Fruit fly (Drosophila melanogaster): Measurements from ENCODE around the gene Aduk.

Aduk gene

dm6 chr3R:9342248-9342882 lies 7.9 kb upstream of the Aduk start (continued):
- TF ChIP-seq dsx (GFP tag; optimal IDR thresholded peaks at IDR 0.05; ENCODE audit: poor library complexity, severe bottlenecking) (peak; percentile 46), eg (GFP tag; IDR thresholded peaks at IDR 0.05) (peak; percentile 61; the same call in 2 of the 3 replicates), CG31627 (GFP tag; optimal IDR thresholded peaks at IDR 0.05) (no peak), svp (GFP tag) (peak; percentile 48), CG15336 (GFP tag; IDR thresholded peaks at IDR 0.05) (peak; percentile 35; the same call in 1 of the 2 replicates), CG3032 (tag; optimal IDR thresholded peaks at IDR 0.05) (no peak), CG8632 (GFP tag; optimal IDR thresholded peaks at IDR 0.05) (no peak), Lpt (GFP tag; optimal IDR thresholded peaks at IDR 0.05) (no peak), CG34406 (GFP tag; optimal IDR thresholded peaks at IDR 0.05) (no peak), CG11294 (GFP tag; IDR thresholded peaks at IDR 0.05) (no peak), net (GFP tag; optimal IDR thresholded peaks at IDR 0.05) (no peak), CG6808 (GFP tag; optimal IDR thresholded peaks at IDR 0.05) (peak; percentile 31), Hr4 (GFP tag; optimal IDR thresholded peaks at IDR 0.05) (peak; percentile 17), CG6792 (GFP tag; optimal IDR thresholded peaks at IDR 0.05) (peak; percentile 3), cyc (GFP tag; optimal IDR thresholded peaks at IDR 0.05) (no peak), Eip78C (GFP tag) (peak; percentile 67), salr (GFP tag; optimal IDR thresholded peaks at IDR 0.05) (peak in 1 of 2 experiments; percentile 17), Blimp-1 (GFP tag; optimal IDR thresholded peaks at IDR 0.05) (peak; percentile 22), lz (GFP tag; optimal IDR thresholded peaks at IDR 0.05) (peak; percentile 13), CG4318 (GFP tag; optimal IDR thresholded peaks at IDR 0.05) (no peak), ss (GFP tag; optimal IDR thresholded peaks at IDR 0.05) (peak in 1 of 2 experiments; percentile 52), CG8119 (GFP tag; IDR thresholded peaks at IDR 0.05) (peak; percentile 39; the same call in 1 of the 3 replicates), CG16779 (tag; optimal IDR thresholded peaks at IDR 0.05) (peak; percentile 32), Eip75B (GFP tag; optimal IDR thresholded peaks at IDR 0.05) (peak; percentile 0), acj6 (GFP tag; optimal IDR thresholded peaks at IDR 0.05) (peak; percentile 14), CG8319 (GFP tag; optimal IDR thresholded peaks at IDR 0.05) (no peak), CG6276 (GFP tag; optimal IDR thresholded peaks at IDR 0.05) (peak; percentile 10), fkh (GFP tag; optimal IDR thresholded peaks at IDR 0.05) (peak; percentile 92), Smox (GFP tag; optimal IDR thresholded peaks at IDR 0.05) (peak; percentile 19), Sox15 (GFP tag; optimal IDR thresholded peaks at IDR 0.05) (no peak), Sox102F (GFP tag; optimal IDR thresholded peaks at IDR 0.05) (peak; percentile 31), CG6854 (GFP tag; optimal IDR thresholded peaks at IDR 0.05) (peak; percentile 49), dac (GFP tag; optimal IDR thresholded peaks at IDR 0.05) (no peak), Sox14 (GFP tag; optimal IDR thresholded peaks at IDR 0.05) (peak; percentile 20), Ets96B (tag; optimal IDR thresholded peaks at IDR 0.05) (peak; percentile 13), CG11762 (GFP tag; optimal IDR thresholded peaks at IDR 0.05; ENCODE audit: insufficient read depth) (no peak), CG7368 (GFP tag; optimal IDR thresholded peaks at IDR 0.05) (peak; percentile 2), Eip93F (GFP tag; optimal IDR thresholded peaks at IDR 0.05) (no peak), vri (GFP tag; optimal IDR thresholded peaks at IDR 0.05) (peak; percentile 57)

dm6 chr3R:9341189-9342012 lies 6.9 kb upstream of the Aduk start:
- peak; percentile 77 for TF ChIP-seq CG6854 (GFP tag; optimal IDR thresholded peaks at IDR 0.05)
- TF ChIP-seq svp (GFP tag): peak; percentile 91
- TF ChIP-seq CG32006 (GFP tag; optimal IDR thresholded peaks at IDR 0.05): peak; percentile 85
- peak; percentile 45 for TF ChIP-seq CG16779 (tag; optimal IDR thresholded peaks at IDR 0.05)
- peak; percentile 84 for TF ChIP-seq CG6808 (GFP tag; optimal IDR thresholded peaks at IDR 0.05)
- peak; percentile 81 for TF ChIP-seq CG15336 (GFP tag; IDR thresholded peaks at IDR 0.05)
- TF ChIP-seq Ets21C (GFP tag; optimal IDR thresholded peaks at IDR 0.05): peak; percentile 54
- peak; percentile 67 for TF ChIP-seq CG1621 (tag; optimal IDR thresholded peaks at IDR 0.05)
- TF ChIP-seq OdsH (GFP tag; optimal IDR thresholded peaks at IDR 0.05): peak; percentile 80
- peak; percentile 60 for TF ChIP-seq eg (GFP tag; IDR thresholded peaks at IDR 0.05)
- TF ChIP-seq Sox102F (GFP tag; optimal IDR thresholded peaks at IDR 0.05): peak; percentile 88
- peak; percentile 85 for TF ChIP-seq achi (GFP tag; optimal IDR thresholded peaks at IDR 0.05)
- peak; percentile 79; the same call in 2 of the 3 replicates for TF ChIP-seq CG8119 (GFP tag; IDR thresholded peaks at IDR 0.05)
- TF ChIP-seq topi (GFP tag; optimal IDR thresholded peaks at IDR 0.05): peak; percentile 83
- TF ChIP-seq ss (GFP tag; optimal IDR thresholded peaks at IDR 0.05): peak; percentile 84 to 89
- peak; percentile 67 for TF ChIP-seq fd59A (GFP tag; optimal IDR thresholded peaks at IDR 0.05)
- peak; percentile 81 for TF ChIP-seq CG3919 (GFP tag; optimal IDR thresholded peaks at IDR 0.05)
- peak; percentile 88 for TF ChIP-seq Met (GFP tag; optimal IDR thresholded peaks at IDR 0.05)
- TF ChIP-seq cyc (GFP tag; optimal IDR thresholded peaks at IDR 0.05): peak; percentile 75
